Worm (Caenorhabditis elegans) whole organism, L2 larva: ENCODE measurements around the gene tre-4.
"Not testable (repeated sequence)": the region's sequence is repeated elsewhere in the genome, so short reads cannot be mapped to it uniquely, and the experiment has no call there.

Experiments
- C34F6.9 ChIP-seq: fragments of 150-350 bp; optimal IDR thresholded peaks from 2 replicates; lab custom pipeline; 2014; ENCODE audit warnings: missing biosample characterization, missing genetic modification characterization
- F13H6.1 ChIP-seq: sonication (generic microtip); optimal IDR thresholded peaks from 2 replicates; lab custom pipeline; 2016; ENCODE audit warnings: missing genetic modification characterization, missing compliant biosample characterization
- Y55F3AM.14 ChIP-seq: fragments of 200-800 bp; sonication (Bioruptor generic); optimal IDR thresholded peaks from 2 replicates; lab custom pipeline; 2018; ENCODE audit warnings: mild to moderate bottlenecking, missing genetic modification characterization, missing compliant biosample characterization
- ZK546.5 ChIP-seq: sonication (generic microtip); optimal IDR thresholded peaks from 2 replicates; lab custom pipeline; 2017; ENCODE audit warnings: missing biosample characterization, missing genetic modification characterization
- alr-1 ChIP-seq: fragments of 150-350 bp; optimal IDR thresholded peaks from 2 replicates; lab custom pipeline; 2014; ENCODE audit warnings: missing biosample characterization, missing genetic modification characterization
- aly-2 ChIP-seq: fragments of 150-350 bp; optimal IDR thresholded peaks from 2 replicates; lab custom pipeline; 2014; ENCODE audit warnings: missing biosample characterization, missing genetic modification characterization
- ama-1 ChIP-seq: fragments of 150-350 bp; optimal IDR thresholded peaks from 2 replicates; lab custom pipeline; 2018; ENCODE audit warnings: inconsistent platforms
- ceh-16 ChIP-seq: fragments of 150-350 bp; optimal IDR thresholded peaks from 2 replicates; lab custom pipeline; 2014; ENCODE audit warnings: missing biosample characterization, missing genetic modification characterization
- crh-2 ChIP-seq: sonication (generic microtip); optimal IDR thresholded peaks from 2 replicates; lab custom pipeline; 2017; ENCODE audit warnings: missing biosample characterization, missing genetic modification characterization
- elt-1 ChIP-seq: fragments of 150-350 bp; optimal IDR thresholded peaks from 2 replicates; lab custom pipeline; 2014; ENCODE audit warnings: missing biosample characterization, missing genetic modification characterization
- fos-1 ChIP-seq: fragments of 150-350 bp; optimal IDR thresholded peaks from 2 replicates; lab custom pipeline; 2014; ENCODE audit warnings: missing biosample characterization, missing genetic modification characterization
- gmeb-1 ChIP-seq: fragments of 150-350 bp; optimal IDR thresholded peaks from 2 replicates; lab custom pipeline; 2014; ENCODE audit warnings: missing biosample characterization, missing genetic modification characterization
- lin-11 ChIP-seq: fragments of 150-350 bp; sonication (generic microtip); optimal IDR thresholded peaks from 2 replicates; lab custom pipeline; 2014; ENCODE audit warnings: missing biosample characterization, missing genetic modification characterization, inconsistent platforms, mixed read lengths
- lin-39 ChIP-seq: fragments of 150-350 bp; optimal IDR thresholded peaks from 2 replicates; lab custom pipeline; 2014; ENCODE audit warnings: missing biosample characterization, missing genetic modification reagents, missing genetic modification characterization
- lsy-2 ChIP-seq, 2 experiments: fragments of 150-350 bp in 1 of 2; sonication (generic microtip) in 1 of 2; optimal IDR thresholded peaks; 2 replicates each; lab custom pipeline; 2014 to 2017; ENCODE audit warnings: missing biosample characterization in 2 of 2, missing genetic modification characterization in 2 of 2
- mbf-1 ChIP-seq: sonication (generic microtip); optimal IDR thresholded peaks from 2 replicates; lab custom pipeline; 2017; ENCODE audit warnings: missing biosample characterization, missing genetic modification characterization
- mdl-1 ChIP-seq, 2 experiments: fragments of 150-350 bp in 1 of 2; sonication (generic microtip) in 1 of 2; optimal IDR thresholded peaks; 2 replicates each; lab custom pipeline; 2017; ENCODE audit warnings: missing biosample characterization in 2 of 2, missing genetic modification characterization in 2 of 2
- nhr-10 ChIP-seq: sonication (generic microtip); optimal IDR thresholded peaks from 2 replicates; lab custom pipeline; 2017; ENCODE audit warnings: missing biosample characterization, missing genetic modification characterization
- nhr-11 ChIP-seq: fragments of 150-350 bp; optimal IDR thresholded peaks from 2 replicates; lab custom pipeline; 2014; ENCODE audit warnings: missing biosample characterization, missing genetic modification characterization
- nhr-129 ChIP-seq: fragments of 150-350 bp; optimal IDR thresholded peaks from 2 replicates; lab custom pipeline; 2014; ENCODE audit warnings: missing biosample characterization, missing genetic modification characterization
- nhr-21 ChIP-seq: fragments of 150-350 bp; optimal IDR thresholded peaks from 2 replicates; lab custom pipeline; 2014; ENCODE audit warnings: missing biosample characterization, missing genetic modification characterization
- nhr-23 ChIP-seq: fragments of 150-350 bp; optimal IDR thresholded peaks from 2 replicates; lab custom pipeline; 2014; ENCODE audit warnings: missing biosample characterization, missing genetic modification reagents, missing genetic modification characterization
- nhr-6 ChIP-seq: fragments of 150-350 bp; optimal IDR thresholded peaks from 2 replicates; lab custom pipeline; 2014; ENCODE audit warnings: missing biosample characterization, missing genetic modification characterization
- skn-1 ChIP-seq: sonication (generic microtip); optimal IDR thresholded peaks from 2 replicates; lab custom pipeline; 2017; ENCODE audit warnings: missing biosample characterization, missing genetic modification characterization
- sma-3 ChIP-seq: sonication (generic microtip); optimal IDR thresholded peaks from 2 replicates; lab custom pipeline; 2016; ENCODE audit warnings: missing genetic modification reagents, missing genetic modification characterization, missing compliant biosample characterization
- sma-9 ChIP-seq, 2 experiments: fragments of 150-350 bp in 1 of 2; sonication (generic microtip) in 1 of 2; optimal IDR thresholded peaks; 2 replicates each; lab custom pipeline; 2014 to 2016; ENCODE audit warnings: missing genetic modification characterization in 2 of 2, mild to moderate bottlenecking in 1 of 2, missing biosample characterization in 1 of 2, missing compliant biosample characterization in 1 of 2, missing genetic modification reagents in 1 of 2, moderate library complexity in 1 of 2
- snpc-4 ChIP-seq: fragments of 150-350 bp; optimal IDR thresholded peaks from 2 replicates; lab custom pipeline; 2014; ENCODE audit warnings: missing biosample characterization, missing genetic modification characterization
- unc-39 ChIP-seq: fragments of 150-350 bp; optimal IDR thresholded peaks from 2 replicates; lab custom pipeline; 2014; ENCODE audit warnings: missing biosample characterization, missing genetic modification characterization
- unc-55 ChIP-seq: fragments of 150-350 bp; sonication (generic microtip); optimal IDR thresholded peaks from 3 replicates; lab custom pipeline; 2014; ENCODE audit warnings: missing biosample characterization, missing genetic modification reagents, missing genetic modification characterization
- ztf-1 ChIP-seq: fragments of 200-800 bp; sonication (Bioruptor generic); conservative IDR thresholded peaks from 2 replicates; pipeline ENCODE4 v1.3.6; 2022; ENCODE audit warnings: missing genetic modification characterization, missing compliant biosample characterization
- ztf-4 ChIP-seq: fragments of 150-350 bp; optimal IDR thresholded peaks from 2 replicates; lab custom pipeline; 2014; ENCODE audit warnings: missing biosample characterization, missing genetic modification characterization

The tre-4 gene

DNA sequence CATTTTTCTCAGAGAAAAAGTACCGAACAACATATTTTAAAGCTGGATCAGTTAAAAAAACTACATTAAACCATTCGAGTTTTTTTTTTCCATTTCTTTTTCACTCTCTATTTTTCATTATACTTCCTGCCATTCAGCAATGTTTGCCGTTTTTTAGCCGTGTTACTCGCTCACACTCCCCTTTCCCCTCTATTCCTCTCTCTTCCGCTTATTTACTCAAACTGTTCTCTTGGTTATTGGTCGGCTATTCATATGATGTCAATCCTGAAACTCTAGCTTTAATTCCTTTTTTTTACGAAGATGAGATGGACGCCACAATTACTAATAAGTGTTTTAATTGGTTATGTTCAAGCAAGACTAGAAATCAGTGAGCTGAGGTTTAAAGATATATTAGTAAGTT lies at the start of gene tre-4:
Gene tre-4, plus strand, starts transcription at position 301 of the 400 bp plus-strand sequence.
- peak; percentile 39 for TF ChIP-seq unc-55 (GFP tag; lab: Kevin White, UChicago)
- no peak for TF ChIP-seq ceh-16 (tag; lab: Kevin White, UChicago)
- TF ChIP-seq, all 48 proteins: peak for 1

DNA sequence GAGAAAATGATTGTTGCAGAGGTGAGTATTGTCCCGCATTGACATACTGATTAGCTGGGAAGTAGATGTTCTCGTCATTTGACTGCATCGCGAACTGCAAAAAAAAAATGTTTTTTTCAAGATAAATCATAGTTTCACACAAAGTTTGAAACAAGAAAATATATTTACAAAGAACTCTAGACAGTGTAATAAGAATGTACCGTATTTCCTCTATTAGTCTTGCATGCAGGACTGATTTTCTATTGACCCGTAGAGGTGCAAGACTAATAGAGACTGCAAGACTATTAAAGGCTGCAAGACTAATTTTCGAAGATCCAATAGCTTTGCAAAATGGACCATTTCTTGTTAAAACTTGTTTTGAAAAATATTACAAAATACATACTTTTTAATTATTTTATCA lies 48.6 kb upstream of the tre-4 start, which contains the start of gene fkh-3:
Gene fkh-3, minus strand, starts transcription at position 101 of the 400 bp plus-strand sequence.
- TF ChIP-seq elt-1 (tag; lab: Kevin White, UChicago): no peak
- no peak for TF ChIP-seq nhr-129 (tag; lab: Kevin White, UChicago)
- no peak for TF ChIP-seq nhr-6 (tag; lab: Kevin White, UChicago)
- no peak for TF ChIP-seq mdl-1 (tag; optimal IDR thresholded peaks at IDR 0.05; lab: Kevin White, UChicago)
- no peak for TF ChIP-seq ZK546.5 (tag; lab: Kevin White, UChicago)
- TF ChIP-seq sma-9 (GFP tag; optimal IDR thresholded peaks at IDR 0.05; lab: Kevin White, UChicago): no peak
- no peak for TF ChIP-seq sma-9 (tag; optimal IDR thresholded peaks at IDR 0.05; lab: Kevin White, UChicago)
- TF ChIP-seq unc-39 (tag; lab: Kevin White, UChicago): no peak
- no peak for TF ChIP-seq gmeb-1 (tag; lab: Kevin White, UChicago)
- TF ChIP-seq ztf-4: no peak
- TF ChIP-seq ztf-1: no peak

DNA sequence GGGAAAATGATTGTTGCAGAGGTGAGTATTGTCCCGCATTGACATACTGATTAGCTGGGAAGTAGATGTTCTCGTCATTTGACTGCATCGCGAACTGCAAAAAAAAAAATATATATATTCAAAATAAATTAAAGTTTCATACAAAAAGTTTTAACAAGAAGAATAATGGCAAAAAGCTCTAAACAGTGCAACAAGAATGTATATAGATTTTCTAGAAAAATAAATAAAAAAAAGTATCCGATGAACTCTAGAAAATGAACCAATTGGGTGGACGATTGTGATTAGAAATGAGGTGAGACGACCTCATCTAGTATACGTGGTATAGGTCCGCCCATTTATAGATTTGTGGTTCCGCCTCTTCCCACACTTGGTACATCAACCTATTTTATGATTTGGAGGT lies 43.2 kb upstream of the tre-4 start, which contains the start of gene fkh-4:
Gene fkh-4, minus strand, starts transcription at position 101 of the 400 bp plus-strand sequence.
- TF ChIP-seq ztf-1; Y55F3AM.14 (GFP tag; lab: Kevin White, UChicago); ztf-4: not testable (repeated sequence)
- TF ChIP-seq, all 48 proteins: peak for 0; not testable (repeated sequence) for 48

DNA sequence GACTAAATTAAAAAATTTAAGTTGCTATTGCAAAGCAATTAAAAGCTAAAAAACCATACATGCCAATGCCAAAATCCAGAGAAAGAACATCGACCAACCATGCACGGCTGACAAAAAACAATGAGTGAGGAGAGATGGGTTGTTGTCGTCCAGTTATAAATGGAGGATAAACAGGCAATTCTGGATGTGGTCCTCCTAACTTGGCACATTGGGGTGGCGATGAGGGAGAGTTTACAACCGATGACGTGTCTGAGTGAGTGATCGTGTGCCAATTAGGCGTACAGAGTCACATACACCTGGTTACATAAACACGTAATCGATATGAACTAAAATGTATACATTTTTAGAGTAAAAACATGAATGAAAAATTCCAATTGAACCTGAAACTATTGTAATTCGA lies 40.6 kb upstream of the tre-4 start, which contains the start of gene C29F7.10:
Gene C29F7.10, minus strand, starts transcription at position 101 of the 400 bp plus-strand sequence.
- TF ChIP-seq nhr-10, nhr-11, aly-2 (tag; lab: Kevin White, UChicago): not testable (repeated sequence)
- TF ChIP-seq, all 48 proteins: peak for 0; not testable (repeated sequence) for 48

DNA sequence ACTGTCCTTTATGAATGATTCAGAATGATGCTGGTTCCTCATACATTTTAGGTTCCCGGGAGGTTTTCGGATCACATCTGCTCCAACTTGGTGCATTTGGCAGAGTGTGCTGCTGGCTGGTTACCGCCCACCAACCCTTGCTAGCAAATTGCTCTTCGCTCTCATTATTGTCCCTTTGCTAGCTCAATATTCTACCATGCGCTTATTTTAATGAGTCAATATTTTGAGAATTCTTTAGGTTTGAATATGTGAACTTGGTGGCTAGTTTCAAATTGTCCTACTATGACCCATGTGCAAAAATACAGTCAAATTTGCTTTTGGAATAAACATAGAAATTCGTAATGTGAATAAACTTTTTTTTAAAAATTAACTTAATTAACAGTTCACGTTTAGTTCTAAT lies 36.8 kb upstream of the tre-4 start:
- no peak for TF ChIP-seq alr-1
- TF ChIP-seq lin-39 (tag; lab: Kevin White, UChicago): no peak
- no peak for TF ChIP-seq skn-1
- TF ChIP-seq aly-2 (tag; lab: Kevin White, UChicago): no peak
- no peak for TF ChIP-seq nhr-23 (tag; lab: Kevin White, UChicago)

DNA sequence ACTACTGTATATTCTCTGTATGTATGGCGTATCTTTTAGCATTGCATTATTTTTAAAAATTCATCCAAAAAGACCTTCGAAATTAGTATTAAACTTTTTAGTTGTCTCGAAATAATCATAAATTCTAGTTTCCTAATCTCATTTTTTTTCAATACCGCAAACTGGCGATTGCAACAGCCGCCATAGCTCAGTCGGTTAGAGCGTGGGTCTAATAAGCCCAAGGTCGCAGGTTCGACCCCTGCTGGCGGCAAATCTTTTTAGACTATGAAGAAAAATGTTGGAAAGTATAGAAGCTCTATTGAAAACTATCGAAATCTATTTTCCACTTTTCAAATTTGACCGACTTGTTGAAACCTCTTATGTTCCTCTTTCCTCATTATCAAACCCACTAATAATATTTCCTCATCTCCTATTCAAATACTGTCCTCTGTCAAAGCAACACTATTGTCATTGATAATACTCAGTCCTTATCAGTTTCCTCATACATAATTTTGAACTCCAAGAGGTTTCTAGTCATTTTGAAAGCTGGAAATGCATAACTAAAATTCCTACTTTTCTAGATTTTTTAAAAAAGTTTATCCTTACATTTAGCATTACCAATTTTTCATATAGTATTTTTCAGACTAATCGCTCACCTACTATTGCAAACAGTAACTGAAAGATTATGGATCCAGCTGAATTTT lies 36.0 kb upstream of the tre-4 start, which contains the start of gene jmjd-3.3:
Gene jmjd-3.3, plus strand, starts transcription at position 633 of the 683 bp plus-strand sequence.
- no peak for TF ChIP-seq crh-2 (tag; lab: Kevin White, UChicago)
- no peak for TF ChIP-seq aly-2 (tag; lab: Kevin White, UChicago)
- TF ChIP-seq elt-1 (tag; lab: Kevin White, UChicago): no peak
- no peak for TF ChIP-seq nhr-10 (tag; lab: Kevin White, UChicago)
- no peak for TF ChIP-seq lin-39 (tag; lab: Kevin White, UChicago)
- no peak for TF ChIP-seq mbf-1 (tag; lab: Kevin White, UChicago)
- no peak for TF ChIP-seq ama-1 (lab: Kevin White, UChicago)
- TF ChIP-seq, all 48 proteins: peak for 0

DNA sequence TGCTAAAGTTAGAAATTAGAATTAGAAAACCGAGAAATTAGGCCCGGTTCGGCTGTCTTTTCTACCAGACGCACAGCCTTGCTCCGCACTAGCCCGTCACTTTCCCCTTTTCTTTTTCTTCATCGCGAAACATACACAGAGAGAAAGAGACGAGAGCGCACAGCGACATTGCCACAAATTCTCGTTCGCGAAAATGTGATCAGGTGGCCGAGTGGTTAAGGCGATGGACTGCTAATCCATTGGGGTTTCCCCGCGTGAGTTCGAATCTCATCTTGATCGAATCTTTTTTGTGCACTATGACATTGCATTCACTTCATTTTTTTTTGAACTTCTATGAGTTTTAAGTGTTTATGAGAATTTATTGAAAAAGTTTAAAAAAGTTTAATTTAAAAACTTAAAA lies 29.5 kb upstream of the tre-4 start:
- TF ChIP-seq gmeb-1 (tag; lab: Kevin White, UChicago): peak; percentile 35
- peak; percentile 75 for TF ChIP-seq nhr-129 (tag; lab: Kevin White, UChicago)
- peak; percentile 62 for TF ChIP-seq sma-9 (GFP tag; optimal IDR thresholded peaks at IDR 0.05; lab: Kevin White, UChicago)
- TF ChIP-seq sma-9 (tag; optimal IDR thresholded peaks at IDR 0.05; lab: Kevin White, UChicago): no peak
- TF ChIP-seq F13H6.1 (tag; lab: Kevin White, UChicago): peak; percentile 47
- peak; percentile 31 for TF ChIP-seq sma-3
- peak; percentile 13 for TF ChIP-seq lin-11 (tag; lab: Kevin White, UChicago)
- no peak for TF ChIP-seq lsy-2 (tag; optimal IDR thresholded peaks at IDR 0.05; lab: Kevin White, UChicago)
- TF ChIP-seq skn-1: no peak
- TF ChIP-seq C34F6.9 (tag; lab: Kevin White, UChicago): no peak
- TF ChIP-seq nhr-21 (tag; lab: Kevin White, UChicago): peak; percentile 51
- TF ChIP-seq unc-55 (GFP tag; lab: Kevin White, UChicago): peak; percentile 45
- peak; percentile 45 for TF ChIP-seq fos-1 (tag; lab: Kevin White, UChicago)
- peak; percentile 3 for TF ChIP-seq snpc-4 (tag; lab: Kevin White, UChicago)
- peak; percentile 60 for TF ChIP-seq crh-2 (tag; lab: Kevin White, UChicago)
